Fruit fly (Drosophila melanogaster): Measurements from ENCODE around the gene CG17450.

DNA sequence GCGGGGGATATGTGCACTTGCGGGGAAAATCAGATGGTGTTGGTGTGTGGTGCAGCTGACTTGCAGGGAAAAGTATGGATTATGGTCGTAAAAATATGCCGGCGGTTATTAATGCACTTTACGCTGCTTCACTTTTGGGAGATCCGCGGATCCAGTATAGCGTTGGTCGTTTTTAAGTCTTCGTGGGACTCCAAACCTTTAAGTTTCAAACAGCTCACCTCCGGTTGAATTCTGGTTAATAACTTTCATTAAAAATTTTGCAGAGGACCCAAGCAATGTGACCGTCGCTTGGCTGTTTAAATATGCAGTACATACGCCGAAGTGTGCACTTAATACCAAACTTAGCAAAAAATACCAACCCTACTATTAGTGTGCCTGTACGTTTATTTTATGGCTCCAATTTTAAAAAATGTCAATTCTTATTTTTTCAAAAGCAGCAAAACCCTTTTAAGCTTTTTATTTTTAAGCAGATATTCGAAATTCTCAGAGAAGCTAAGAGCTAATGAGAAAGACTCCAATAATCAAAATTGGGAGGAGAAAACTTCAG is 3.7 kb downstream of the CG17450 start, which contains the start of gene GCS2alpha:
- TF ChIP-seq CG14655 (GFP tag; optimal IDR thresholded peaks at IDR 0.05) (no peak), fd96Ca (GFP tag; IDR thresholded peaks at IDR 0.05) (no peak), CG32121 (GFP tag; IDR thresholded peaks at IDR 0.05) (no peak), CG4496 (GFP tag; IDR thresholded peaks at IDR 0.05) (no peak), D1 (tag; optimal IDR thresholded peaks at IDR 0.05) (no peak), CG8301 (tag; optimal IDR thresholded peaks at IDR 0.05) (no peak), CG8159 (tag; optimal IDR thresholded peaks at IDR 0.05) (no peak), EcR (GFP tag; optimal IDR thresholded peaks at IDR 0.05) (no peak), CG12605 (GFP tag; IDR thresholded peaks at IDR 0.05) (no peak), Pif1B (GFP tag; optimal IDR thresholded peaks at IDR 0.05) (no peak)

Measured in whole organism, pupa.